Fruit fly (Drosophila melanogaster) whole organism, embryonic: ENCODE measurements around the gene rush.

Experiments used
- ATbp ChIP-seq: fragments of 200-800 bp; sonication (Bioruptor generic); optimal IDR thresholded peaks from 2 replicates; lab custom pipeline; 2017; ENCODE audit warnings: missing biosample characterization, mild to moderate bottlenecking, missing genetic modification characterization, missing genetic modification reagents
- Bgb ChIP-seq: fragments of 200-800 bp; sonication (Bioruptor generic); IDR thresholded peaks from 2 replicates; pipeline ENCODE4 v1.3.6; 2022; ENCODE audit warnings: missing biosample characterization, missing genetic modification characterization; ENCODE audit not compliant: partially characterized antibody
- BtbVII ChIP-seq: fragments of 200-800 bp; sonication (Bioruptor generic); optimal IDR thresholded peaks from 3 replicates; lab custom pipeline; 2017; ENCODE audit warnings: missing biosample characterization, mild to moderate bottlenecking, missing genetic modification characterization
- C15 ChIP-seq: fragments of 200-800 bp; sonication (Bioruptor generic); IDR thresholded peaks from 3 replicates; pipeline ENCODE4 v1.3.6; 2022; ENCODE audit warnings: missing biosample characterization, missing genetic modification characterization
- CG10431 ChIP-seq: fragments of 200-800 bp; sonication (Bioruptor generic); optimal IDR thresholded peaks from 3 replicates; lab custom pipeline; 2018; ENCODE audit warnings: missing biosample characterization, mild to moderate bottlenecking, missing genetic modification characterization
- CG13296 ChIP-seq: fragments of 200-800 bp; sonication (Bioruptor generic); optimal IDR thresholded peaks from 3 replicates; lab custom pipeline; 2018; ENCODE audit warnings: missing biosample characterization, mild to moderate bottlenecking, missing genetic modification characterization
- CG14441 ChIP-seq: fragments of 200-800 bp; sonication (Bioruptor generic); IDR thresholded peaks from 2 replicates; pipeline ENCODE4 v1.3.6; 2022; ENCODE audit warnings: missing biosample characterization, missing genetic modification characterization
- CG14667 ChIP-seq: fragments of 200-800 bp; sonication (Bioruptor generic); IDR thresholded peaks from 2 replicates; pipeline ENCODE4 v1.3.6; 2022; ENCODE audit warnings: missing biosample characterization, missing genetic modification characterization
- CG15696 ChIP-seq: fragments of 200-800 bp; sonication (Bioruptor generic); optimal IDR thresholded peaks from 2 replicates; lab custom pipeline; 2019; ENCODE audit warnings: missing biosample characterization, mild to moderate bottlenecking, missing genetic modification characterization, moderate library complexity
- CG17802 ChIP-seq: fragments of 200-800 bp; sonication (Bioruptor generic); optimal IDR thresholded peaks from 2 replicates; lab custom pipeline; 2018; ENCODE audit warnings: missing biosample characterization, mild to moderate bottlenecking, missing genetic modification characterization, moderate library complexity
- CG18619 ChIP-seq: fragments of 200-800 bp; sonication (Bioruptor generic); optimal IDR thresholded peaks from 3 replicates; lab custom pipeline; 2017; ENCODE audit warnings: missing biosample characterization, mild to moderate bottlenecking, missing genetic modification characterization
- CG34422 ChIP-seq: fragments of 200-800 bp; sonication (Bioruptor generic); IDR thresholded peaks from 3 replicates; pipeline ENCODE4 v1.3.6; 2022; ENCODE audit warnings: missing biosample characterization, missing genetic modification characterization
- CG4424 ChIP-seq: fragments of 200-800 bp; sonication (Bioruptor generic); optimal IDR thresholded peaks from 3 replicates; lab custom pipeline; 2016; ENCODE audit warnings: missing biosample characterization, missing genetic modification characterization
- CG4820 ChIP-seq: fragments of 200-800 bp; sonication (Bioruptor generic); optimal IDR thresholded peaks from 3 replicates; lab custom pipeline; 2016; ENCODE audit warnings: missing biosample characterization, missing genetic modification characterization
- CG6854 ChIP-seq: fragments of 200-800 bp; sonication (Bioruptor generic); optimal IDR thresholded peaks from 3 replicates; lab custom pipeline; 2017; ENCODE audit warnings: missing biosample characterization, mild to moderate bottlenecking, missing genetic modification characterization
- CG7556 ChIP-seq: fragments of 200-800 bp; sonication (Bioruptor generic); optimal IDR thresholded peaks from 2 replicates; lab custom pipeline; 2017; ENCODE audit warnings: missing biosample characterization, mild to moderate bottlenecking, missing genetic modification characterization
- CG7928 ChIP-seq: fragments of 200-800 bp; sonication (Bioruptor generic); optimal IDR thresholded peaks from 2 replicates; lab custom pipeline; 2017; ENCODE audit warnings: missing biosample characterization, mild to moderate bottlenecking, missing genetic modification characterization
- CG8388 ChIP-seq: fragments of 200-800 bp; sonication (Bioruptor generic); optimal IDR thresholded peaks from 2 replicates; lab custom pipeline; 2019; ENCODE audit warnings: missing biosample characterization, mild to moderate bottlenecking, missing genetic modification characterization, moderate library complexity
- CG8924 ChIP-seq: fragments of 200-800 bp; optimal IDR thresholded peaks from 3 replicates; lab custom pipeline; 2019; ENCODE audit warnings: missing biosample characterization, mild to moderate bottlenecking, missing genetic modification characterization, moderate library complexity
- CG9215 ChIP-seq: fragments of 200-800 bp; sonication (Bioruptor generic); IDR thresholded peaks from 2 replicates; pipeline ENCODE4 v1.3.6; 2022; ENCODE audit warnings: missing biosample characterization, missing genetic modification characterization
- CG9797 ChIP-seq: fragments of 200-800 bp; sonication (Bioruptor generic); optimal IDR thresholded peaks from 3 replicates; lab custom pipeline; 2018; ENCODE audit warnings: missing biosample characterization, mild to moderate bottlenecking, missing genetic modification characterization
- Deaf1 ChIP-seq: fragments of 200-800 bp; optimal IDR thresholded peaks from 3 replicates; lab custom pipeline; 2019; ENCODE audit warnings: missing biosample characterization, mild to moderate bottlenecking, missing genetic modification characterization, moderate library complexity
- Hey ChIP-seq: fragments of 200-800 bp; sonication (Bioruptor generic); optimal IDR thresholded peaks from 3 replicates; lab custom pipeline; 2018; ENCODE audit warnings: missing biosample characterization, mild to moderate bottlenecking, missing genetic modification characterization
- Hsf ChIP-seq: fragments of 200-800 bp; sonication (Bioruptor generic); optimal IDR thresholded peaks from 3 replicates; lab custom pipeline; 2016; ENCODE audit warnings: missing biosample characterization, missing genetic modification characterization
- Max ChIP-seq: fragments of 200-800 bp; sonication (Bioruptor generic); optimal IDR thresholded peaks from 2 replicates; lab custom pipeline; 2016; ENCODE audit warnings: missing biosample characterization, mild to moderate bottlenecking, missing genetic modification characterization
- Myb ChIP-seq: fragments of 200-800 bp; sonication (Bioruptor generic); optimal IDR thresholded peaks from 2 replicates; lab custom pipeline; 2016; ENCODE audit warnings: missing biosample characterization, missing genetic modification characterization
- NC2α ChIP-seq: fragments of 200-800 bp; sonication (Bioruptor generic); optimal IDR thresholded peaks from 2 replicates; lab custom pipeline; 2016; ENCODE audit warnings: missing biosample characterization, missing genetic modification characterization
- Nf-YA ChIP-seq: fragments of 200-800 bp; sonication (Bioruptor generic); IDR thresholded peaks from 2 replicates; pipeline ENCODE4 v1.3.6; 2022; ENCODE audit warnings: missing biosample characterization, missing genetic modification characterization
- ap ChIP-seq: fragments of 200-800 bp; sonication (Bioruptor generic); IDR thresholded peaks from 2 replicates; pipeline ENCODE4 v1.3.6; 2022; ENCODE audit warnings: missing biosample characterization, missing genetic modification characterization
- ara ChIP-seq: fragments of 200-800 bp; sonication (Bioruptor generic); IDR thresholded peaks from 2 replicates; pipeline ENCODE4 v1.3.6; 2022; ENCODE audit warnings: missing biosample characterization, missing genetic modification characterization
- ato ChIP-seq: fragments of 200-800 bp; sonication (Bioruptor generic); IDR thresholded peaks from 2 replicates; pipeline ENCODE4 v1.3.6; 2022; ENCODE audit warnings: missing biosample characterization, missing genetic modification characterization; ENCODE audit not compliant: partially characterized antibody
- bab2 ChIP-seq: fragments of 200-800 bp; sonication (Bioruptor generic); optimal IDR thresholded peaks from 2 replicates; lab custom pipeline; 2016; ENCODE audit warnings: missing biosample characterization, missing genetic modification characterization
- caup ChIP-seq: fragments of 200-800 bp; sonication (Bioruptor generic); optimal IDR thresholded peaks from 3 replicates; lab custom pipeline; 2017; ENCODE audit warnings: missing biosample characterization, mild to moderate bottlenecking, missing genetic modification characterization, moderate library complexity; ENCODE audit not compliant: severe bottlenecking
- cg ChIP-seq: fragments of 200-800 bp; sonication (Bioruptor generic); optimal IDR thresholded peaks from 3 replicates; lab custom pipeline; 2019; ENCODE audit warnings: missing biosample characterization, mild to moderate bottlenecking, missing genetic modification characterization, moderate library complexity
- dm ChIP-seq: fragments of 200-800 bp; sonication (Bioruptor generic); optimal IDR thresholded peaks from 3 replicates; lab custom pipeline; 2016; ENCODE audit warnings: missing biosample characterization, missing genetic modification characterization
- dmrt11E ChIP-seq: fragments of 200-800 bp; sonication (Bioruptor generic); optimal IDR thresholded peaks from 3 replicates; lab custom pipeline; 2018; ENCODE audit warnings: missing biosample characterization, mild to moderate bottlenecking, missing genetic modification characterization, moderate library complexity
- emc ChIP-seq: fragments of 200-800 bp; sonication (Bioruptor generic); optimal IDR thresholded peaks from 2 replicates; lab custom pipeline; 2016; ENCODE audit warnings: missing biosample characterization, missing genetic modification characterization
- eyg ChIP-seq: fragments of 200-800 bp; sonication (Bioruptor generic); optimal IDR thresholded peaks from 3 replicates; lab custom pipeline; 2016; ENCODE audit warnings: missing biosample characterization, missing genetic modification characterization
- fru ChIP-seq: fragments of >200 bp; optimal IDR thresholded peaks from 2 replicates; lab custom pipeline; 2017
- ftz-f1 ChIP-seq: fragments of 200-800 bp; sonication (Bioruptor generic); optimal IDR thresholded peaks from 2 replicates; lab custom pipeline; 2016; ENCODE audit warnings: missing biosample characterization, missing genetic modification characterization
- gsb ChIP-seq: fragments of 200-800 bp; sonication (Bioruptor generic); IDR thresholded peaks from 2 replicates; pipeline ENCODE4 v1.3.6; 2022; ENCODE audit warnings: missing biosample characterization, missing genetic modification characterization
- luna ChIP-seq: fragments of 200-800 bp; sonication (Bioruptor generic); optimal IDR thresholded peaks from 2 replicates; lab custom pipeline; 2016; ENCODE audit warnings: missing biosample characterization, missing genetic modification characterization
- onecut ChIP-seq: fragments of 200-800 bp; sonication (Bioruptor generic); IDR thresholded peaks from 2 replicates; pipeline ENCODE4 v1.3.6; 2022; ENCODE audit warnings: missing biosample characterization, missing genetic modification characterization
- scrt ChIP-seq: fragments of 200-800 bp; sonication (Bioruptor generic); optimal IDR thresholded peaks from 2 replicates; lab custom pipeline; 2018; ENCODE audit warnings: missing biosample characterization, mild to moderate bottlenecking, missing genetic modification characterization, moderate library complexity
- sens-2 ChIP-seq: fragments of 200-800 bp; sonication (Bioruptor generic); IDR thresholded peaks from 2 replicates; pipeline ENCODE4 v1.3.6; 2022; ENCODE audit warnings: missing biosample characterization, missing genetic modification characterization
- sr ChIP-seq: fragments of 200-800 bp; sonication (Bioruptor generic); IDR thresholded peaks from 3 replicates; pipeline ENCODE4 v1.3.6; 2022; ENCODE audit warnings: missing biosample characterization, missing genetic modification characterization
- trem ChIP-seq: fragments of 200-800 bp; optimal IDR thresholded peaks from 3 replicates; lab custom pipeline; 2019; ENCODE audit warnings: missing biosample characterization, mild to moderate bottlenecking, missing genetic modification characterization, moderate library complexity
- unc-4 ChIP-seq: fragments of 200-800 bp; sonication (Bioruptor generic); IDR thresholded peaks from 2 replicates; pipeline ENCODE4 v1.3.6; 2022; ENCODE audit warnings: missing biosample characterization, missing genetic modification characterization; ENCODE audit not compliant: partially characterized antibody
- usp ChIP-seq: fragments of >200 bp; optimal IDR thresholded peaks from 2 replicates; lab custom pipeline; 2017; ENCODE audit warnings: missing biosample characterization, missing genetic modification characterization
- z ChIP-seq: fragments of 200-800 bp; sonication (Bioruptor generic); IDR thresholded peaks from 3 replicates; pipeline ENCODE4 v1.3.6; 2022; ENCODE audit warnings: missing biosample characterization, missing genetic modification characterization

Gene rush

dm6 chrX:1482840-1483518 lies 4.6 kb downstream of the rush start, which contains the start of the genes sta and inc (continued):
- TF ChIP-seq CG8388 (GFP tag; lab: Kevin White, UChicago), result peak; percentile 55
- peak; percentile 90 for TF ChIP-seq dm (GFP tag; lab: Kevin White, UChicago)
- peak; percentile 64 for TF ChIP-seq Bgb (GFP tag; lab: Robert Waterston, UW)
- TF ChIP-seq ato (GFP tag; lab: Robert Waterston, UW), result 0 out of 2 replicates have a peak, but pooled peaks have one; percentile 26
- 0 out of 2 replicates have a peak, but pooled peaks have one; percentile 8 for TF ChIP-seq sens-2 (GFP tag; lab: Robert Waterston, UW)
- peak; percentile 60 for TF ChIP-seq CG7556 (GFP tag; lab: Kevin White, UChicago)
- peak; percentile 75 for TF ChIP-seq CG6854
- TF ChIP-seq Max, result peak; percentile 61
- no peak; the same call in 1 of the 2 replicates for TF ChIP-seq gsb (GFP tag; lab: Robert Waterston, UW)
- no peak for TF ChIP-seq fru
- TF ChIP-seq Nf-YA (GFP tag; lab: Robert Waterston, UW), result peak; percentile 50; the same call in 1 of the 2 replicates
- TF ChIP-seq ara (GFP tag; lab: Robert Waterston, UW), result no peak
- TF ChIP-seq CG7928 (GFP tag; lab: Kevin White, UChicago), result peak; percentile 15
- no peak for TF ChIP-seq cg (GFP tag; lab: Kevin White, UChicago)
- TF ChIP-seq eyg (GFP tag; lab: Kevin White, UChicago), result peak; percentile 26
- peak; percentile 87 for TF ChIP-seq caup
- no peak for TF ChIP-seq emc
- TF ChIP-seq CG15696 (tag; lab: Kevin White, UChicago), result no peak
- peak; percentile 81 for TF ChIP-seq trem
- TF ChIP-seq luna, result peak; percentile 6
- TF ChIP-seq unc-4 (GFP tag; lab: Robert Waterston, UW), result peak; percentile 72
- no peak for TF ChIP-seq CG14667 (GFP tag; lab: Robert Waterston, UW)
- TF ChIP-seq bab2, result no peak
- TF ChIP-seq CG14441 (GFP tag; lab: Robert Waterston, UW), result no peak
- TF ChIP-seq ATbp (GFP tag; lab: Kevin White, UChicago), result peak; percentile 71
- peak; percentile 73 for TF ChIP-seq scrt (GFP tag; lab: Kevin White, UChicago)
- peak; percentile 37 for TF ChIP-seq dmrt11E (tag; lab: Kevin White, UChicago)
- TF ChIP-seq CG9797 (GFP tag; lab: Kevin White, UChicago), result peak; percentile 99
- TF ChIP-seq z, result 0 out of 3 replicates have a peak, but pooled peaks have one; percentile 27
- TF ChIP-seq CG4424 (GFP tag; lab: Kevin White, UChicago), result peak; percentile 55
- TF ChIP-seq CG4820 (GFP tag; lab: Kevin White, UChicago), result no peak
- peak; percentile 84 for TF ChIP-seq BtbVII (GFP tag; lab: Kevin White, UChicago)
- TF ChIP-seq NC2α (GFP tag; lab: Kevin White, UChicago), result peak; percentile 17
- no peak for TF ChIP-seq usp (GFP tag; lab: Kevin White, UChicago)
- peak; percentile 42 for TF ChIP-seq Deaf1 (tag; lab: Kevin White, UChicago)
- TF ChIP-seq onecut, result peak; percentile 81
- peak; percentile 20 for TF ChIP-seq CG17802
- peak; percentile 53 for TF ChIP-seq CG8924 (tag; lab: Kevin White, UChicago)
- TF ChIP-seq ap, result no peak
- peak; percentile 67 for TF ChIP-seq Hey (tag; lab: Kevin White, UChicago)
- peak; percentile 78 for TF ChIP-seq Myb
- TF ChIP-seq CG34422 (GFP tag; lab: Robert Waterston, UW), result peak; percentile 80; the same call in 2 of the 3 replicates
- peak; percentile 73 for TF ChIP-seq CG18619 (GFP tag; lab: Kevin White, UChicago)
- 0 out of 3 replicates have a peak, but pooled peaks have one; percentile 8 for TF ChIP-seq sr
- TF ChIP-seq Hsf (GFP tag; lab: Kevin White, UChicago), result peak; percentile 37
- TF ChIP-seq CG10431 (GFP tag; lab: Kevin White, UChicago), result peak; percentile 91
- no peak for TF ChIP-seq CG9215 (GFP tag; lab: Robert Waterston, UW)
- peak; percentile 79 for TF ChIP-seq CG13296 (GFP tag; lab: Kevin White, UChicago)
- no peak for TF ChIP-seq ftz-f1 (GFP tag; lab: Kevin White, UChicago)
- TF ChIP-seq C15 (GFP tag; lab: Robert Waterston, UW), result 0 out of 3 replicates have a peak, but pooled peaks have one; percentile 14
